Fruit fly (Drosophila melanogaster): ENCODE data around the gene CG13398.

CG13398 gene

DNA sequence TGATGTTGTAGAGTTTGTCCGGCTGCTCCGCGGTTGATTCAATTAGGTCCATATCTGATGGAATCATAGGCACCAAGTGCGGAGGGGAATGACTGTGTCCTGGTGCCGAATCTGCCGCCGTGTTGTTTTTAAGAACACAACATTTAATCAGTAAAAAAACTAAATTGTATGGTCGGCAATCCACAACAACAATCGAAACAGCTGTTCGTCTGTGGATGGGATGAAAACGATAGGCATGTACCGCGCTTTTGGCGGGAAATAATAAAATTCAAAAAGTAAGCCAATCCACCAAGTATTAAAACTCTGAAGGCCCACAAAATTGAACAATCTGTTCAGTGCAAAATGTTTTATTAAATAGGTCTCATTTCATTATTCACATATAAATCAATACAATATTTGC is 34.3 kb upstream of the CG13398 start, which contains the start of gene Aasdh (continued):
- TF ChIP-seq Opbp (GFP tag; IDR thresholded peaks at IDR 0.05; ENCODE audit: partially characterized antibody) (0 out of 3 replicates have a peak, but pooled peaks have one; percentile 19), Dref (GFP tag; IDR thresholded peaks at IDR 0.05) (peak; percentile 60), CG4360 (GFP tag; IDR thresholded peaks at IDR 0.05) (peak; percentile 77), CG17912 (GFP tag; optimal IDR thresholded peaks at IDR 0.05) (no peak), pzg (GFP tag; optimal IDR thresholded peaks at IDR 0.05) (peak; percentile 29), hb (GFP tag; IDR thresholded peaks at IDR 0.05; ENCODE audit: partially characterized antibody) (no peak)

DNA sequence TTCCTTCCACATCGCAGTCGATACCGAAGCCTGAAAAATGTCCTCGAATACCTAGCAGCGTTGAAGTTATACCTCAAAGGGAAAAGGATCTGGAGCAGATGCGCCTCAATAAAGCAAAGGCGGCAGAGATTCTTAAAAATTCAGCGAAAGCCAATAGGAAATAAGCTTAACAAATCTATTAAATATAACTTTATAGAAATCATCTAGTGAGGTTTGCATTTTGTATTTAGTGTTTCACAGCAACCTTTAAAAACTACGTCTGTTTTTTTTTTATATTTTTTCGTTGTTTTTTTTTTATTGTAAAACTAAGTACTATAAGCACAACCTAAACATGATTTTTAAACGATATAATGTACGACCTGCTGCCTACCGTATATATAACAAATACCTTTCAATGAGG is 27.1 kb upstream of the CG13398 start, which contains the start of gene CG31897:
Gene CG31897 (plus strand): TSS at position 301 of the 400 bp plus-strand sequence.
- TF ChIP-seq lola (GFP tag; optimal IDR thresholded peaks at IDR 0.05) = no peak

DNA sequence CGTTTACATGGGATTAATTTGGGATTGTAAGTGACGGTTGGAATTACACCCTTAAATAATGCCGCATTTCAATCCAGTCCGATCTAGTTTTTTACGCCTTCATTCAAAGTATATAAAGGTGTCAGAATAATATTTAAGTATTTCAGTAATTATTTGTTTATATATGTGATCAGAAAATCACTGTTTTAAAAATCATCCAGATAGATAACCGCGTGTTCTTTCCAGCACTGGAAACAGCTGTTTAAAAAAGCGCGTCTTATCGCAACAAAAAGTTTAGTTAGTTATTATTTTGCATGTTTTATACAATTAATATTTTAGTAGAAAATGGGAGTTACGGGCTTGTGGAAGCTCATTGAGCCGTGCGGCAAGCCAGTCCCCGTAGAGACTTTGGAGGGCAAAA is 23.0 kb upstream of the CG13398 start, which contains the start of gene mus201:
Gene mus201 (plus strand): TSS at position 118 of the 400 bp plus-strand sequence.
- TF ChIP-seq kni (GFP tag; optimal IDR thresholded peaks at IDR 0.05) (no peak), MBD-R2 (GFP tag; IDR thresholded peaks at IDR 0.05) (peak; percentile 79), pzg (GFP tag; optimal IDR thresholded peaks at IDR 0.05) (peak; percentile 23), CG3995 (GFP tag; optimal IDR thresholded peaks at IDR 0.05) (peak; percentile 97), CG17186 (GFP tag; optimal IDR thresholded peaks at IDR 0.05) (peak; percentile 13), stwl (tag; optimal IDR thresholded peaks at IDR 0.05) (peak; percentile 19), Rfx (GFP tag; IDR thresholded peaks at IDR 0.05) (no peak), CG10431 (GFP tag; optimal IDR thresholded peaks at IDR 0.05) (peak; percentile 68), luna (GFP tag; optimal IDR thresholded peaks at IDR 0.05) (no peak), crp (GFP tag; optimal IDR thresholded peaks at IDR 0.05) (peak in 1 of 2 experiments; percentile 80), row (GFP tag; IDR thresholded peaks at IDR 0.05) (peak; percentile 32; the same call in 1 of the 3 replicates), Dp (GFP tag; optimal IDR thresholded peaks at IDR 0.05) (peak; percentile 41), E2f2 (GFP tag; IDR thresholded peaks at IDR 0.05) (peak; percentile 47; the same call in 1 of the 2 replicates), CG10267 (tag; optimal IDR thresholded peaks at IDR 0.05) (peak; percentile 76), Oaz (GFP tag; IDR thresholded peaks at IDR 0.05) (no peak)

DNA sequence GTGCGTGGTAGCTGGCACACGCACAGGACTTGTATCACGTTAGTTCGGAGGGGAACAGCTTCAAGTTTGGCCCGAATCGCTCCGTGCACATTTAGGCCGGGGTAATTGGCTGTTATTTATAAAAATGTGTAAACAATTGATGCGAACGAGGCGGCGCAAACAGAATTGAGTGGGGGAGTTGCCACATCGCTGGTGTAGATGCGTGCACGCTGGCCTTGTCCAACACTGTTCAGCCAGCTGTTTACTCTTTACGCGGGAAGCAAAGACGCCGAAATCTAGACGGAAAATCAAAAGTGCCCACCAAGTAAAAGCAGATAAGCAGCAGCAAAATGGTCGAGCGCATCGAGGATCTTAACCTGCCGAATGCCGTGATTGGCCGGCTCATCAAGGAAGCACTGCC is 22.1 kb upstream of the CG13398 start, which contains the start of the genes D12 and Chrac-14:
Gene D12 (minus strand): TSS at position 190 of the 400 bp plus-strand sequence.
Gene Chrac-14 (plus strand): TSS at position 230 of the 400 bp plus-strand sequence.
- TF ChIP-seq CG31441 (GFP tag; IDR thresholded peaks at IDR 0.05) = no peak
- peak; percentile 65 for TF ChIP-seq CG1603 (tag; optimal IDR thresholded peaks at IDR 0.05)
- TF ChIP-seq tna (GFP tag; IDR thresholded peaks at IDR 0.05; ENCODE audit: partially characterized antibody) = no peak
- peak; percentile 0 for TF ChIP-seq CG4282 (GFP tag; optimal IDR thresholded peaks at IDR 0.05)
- TF ChIP-seq YL-1 (GFP tag; optimal IDR thresholded peaks at IDR 0.05) = peak; percentile 45
- peak; percentile 39; the same call in 1 of the 2 replicates for TF ChIP-seq CG9932 (GFP tag; IDR thresholded peaks at IDR 0.05)
- TF ChIP-seq vvl (GFP tag; IDR thresholded peaks at IDR 0.05) = 0 out of 2 replicates have a peak, but pooled peaks have one; percentile 17
- TF ChIP-seq sna (GFP tag; IDR thresholded peaks at IDR 0.05; ENCODE audit: partially characterized antibody) = no peak
- peak; percentile 60 for TF ChIP-seq pzg (GFP tag; optimal IDR thresholded peaks at IDR 0.05)
- TF ChIP-seq CG13296 (GFP tag; optimal IDR thresholded peaks at IDR 0.05) = no peak
- TF ChIP-seq ewg (GFP tag; optimal IDR thresholded peaks at IDR 0.05) = peak; percentile 37
- no peak for TF ChIP-seq bigmax (GFP tag; optimal IDR thresholded peaks at IDR 0.05)
- TF ChIP-seq HmgZ (tag; optimal IDR thresholded peaks at IDR 0.05) = peak; percentile 18
- no peak for TF ChIP-seq CG8924 (tag; optimal IDR thresholded peaks at IDR 0.05)
- TF ChIP-seq CG8089 (GFP tag; optimal IDR thresholded peaks at IDR 0.05) = peak; percentile 18
- TF ChIP-seq CG17186 (GFP tag; optimal IDR thresholded peaks at IDR 0.05) = peak; percentile 79
- 0 out of 2 replicates have a peak, but pooled peaks have one; percentile 15 for TF ChIP-seq Dref (GFP tag; IDR thresholded peaks at IDR 0.05)
- TF ChIP-seq Poxn (GFP tag; IDR thresholded peaks at IDR 0.05) = no peak
- TF ChIP-seq gt (GFP tag; IDR thresholded peaks at IDR 0.05) = no peak
- TF ChIP-seq Mrtf (GFP tag; IDR thresholded peaks at IDR 0.05) = no peak
- TF ChIP-seq slbo (GFP tag; IDR thresholded peaks at IDR 0.05) = peak; percentile 37; the same call in 1 of the 2 replicates
- no peak for TF ChIP-seq CG14965 (GFP tag; optimal IDR thresholded peaks at IDR 0.05; ENCODE audit: borderline replicate concordance)
- peak; percentile 53 for TF ChIP-seq sens (GFP tag)
- TF ChIP-seq CG42726 (GFP tag; IDR thresholded peaks at IDR 0.05; ENCODE audit: partially characterized antibody) = no peak
- no peak for TF ChIP-seq Side (GFP tag; optimal IDR thresholded peaks at IDR 0.05)
- no peak for TF ChIP-seq sd (tag; optimal IDR thresholded peaks at IDR 0.05)
- peak in 1 of 2 experiments; percentile 5 for TF ChIP-seq dpn (GFP tag; optimal IDR thresholded peaks at IDR 0.05)

Data from whole organism, embryonic.